Worm (Caenorhabditis elegans) whole organism, late embryonic: ENCODE data around the gene srlf-2.

Source experiments
- C38D4.7 ChIP-seq: fragments of 200-800 bp; sonication (Bioruptor generic); optimal IDR thresholded peaks from 2 replicates; lab custom pipeline; 2018; ENCODE audit warnings: mild to moderate bottlenecking, missing genetic modification characterization, moderate library complexity, missing compliant biosample characterization
- ama-1 ChIP-seq: fragments of 150-350 bp; optimal IDR thresholded peaks from 2 replicates; lab custom pipeline; 2014
- ets-4 ChIP-seq: sonication (generic microtip); optimal IDR thresholded peaks from 2 replicates; lab custom pipeline; 2016; ENCODE audit warnings: missing genetic modification characterization, missing compliant biosample characterization
- fkh-10 ChIP-seq: fragments of 150-350 bp; optimal IDR thresholded peaks from 2 replicates; lab custom pipeline; 2014; ENCODE audit warnings: missing biosample characterization, missing genetic modification reagents, missing genetic modification characterization
- madf-2 ChIP-seq: sonication (generic microtip); optimal IDR thresholded peaks from 2 replicates; lab custom pipeline; 2017; ENCODE audit warnings: missing genetic modification characterization, missing compliant biosample characterization
- nhr-11 ChIP-seq: fragments of 150-350 bp; optimal IDR thresholded peaks from 2 replicates; lab custom pipeline; 2014; ENCODE audit warnings: missing biosample characterization, missing genetic modification characterization
- sox-4 ChIP-seq: sonication (generic microtip); optimal IDR thresholded peaks from 2 replicates; lab custom pipeline; 2017; ENCODE audit warnings: mild to moderate bottlenecking, missing genetic modification characterization, inconsistent platforms, missing compliant biosample characterization
- unc-55 ChIP-seq: sonication (generic microtip); optimal IDR thresholded peaks from 2 replicates; lab custom pipeline; 2017; ENCODE audit warnings: missing biosample characterization, missing genetic modification reagents, missing genetic modification characterization

ce11 chrIV:8538659-8539173 is 48.7 kb downstream of the srlf-2 start, which contains the start of gene hyl-1:
- TF ChIP-seq sox-4 (no peak), fkh-10 (GFP tag; lab: Kevin White, UChicago) (no peak), unc-55 (GFP tag; lab: Kevin White, UChicago) (no peak), C38D4.7 (GFP tag; lab: Kevin White, UChicago) (no peak), ets-4 (tag; lab: Kevin White, UChicago) (no peak), madf-2 (tag; lab: Kevin White, UChicago) (no peak), nhr-11 (tag; lab: Kevin White, UChicago) (no peak), ama-1 (lab: Kevin White, UChicago) (no peak)
